Worm (Caenorhabditis elegans) whole organism, L1 larva: Measurements from ENCODE around the gene del-9.

Source experiments
- aha-1 ChIP-seq: fragments of 150-350 bp; optimal IDR thresholded peaks from 2 replicates; lab custom pipeline; 2014; ENCODE audit warnings: missing biosample characterization, missing genetic modification characterization
- ama-1 ChIP-seq: fragments of 150-350 bp; optimal IDR thresholded peaks from 2 replicates; lab custom pipeline; 2014
- dpl-1 ChIP-seq, 3 experiments: fragments of 150-350 bp in 2 of 3; sonication (generic microtip) in 1 of 3; optimal IDR thresholded peaks; 2 replicates each; lab custom pipeline; 2014 to 2017; ENCODE audit warnings: missing biosample characterization in 3 of 3, missing genetic modification characterization in 3 of 3, missing genetic modification reagents in 3 of 3
- efl-3 ChIP-seq: fragments of 200-800 bp; sonication (Bioruptor generic); optimal IDR thresholded peaks from 2 replicates; lab custom pipeline; 2018; ENCODE audit warnings: mild to moderate bottlenecking, missing genetic modification characterization, missing compliant biosample characterization
- irx-1 ChIP-seq: sonication (generic microtip); optimal IDR thresholded peaks from 2 replicates; lab custom pipeline; 2016; ENCODE audit warnings: missing genetic modification characterization, missing compliant biosample characterization
- lin-39 ChIP-seq: fragments of 150-350 bp; optimal IDR thresholded peaks from 2 replicates; lab custom pipeline; 2014; ENCODE audit warnings: missing biosample characterization, missing genetic modification reagents, missing genetic modification characterization
- mep-1 ChIP-seq: fragments of 150-350 bp; optimal IDR thresholded peaks from 2 replicates; lab custom pipeline; 2014; ENCODE audit warnings: missing biosample characterization, missing genetic modification characterization
- nhr-11 ChIP-seq: fragments of 150-350 bp; optimal IDR thresholded peaks from 2 replicates; lab custom pipeline; 2014; ENCODE audit warnings: missing biosample characterization, missing genetic modification characterization
- nhr-237 ChIP-seq: fragments of 150-350 bp; optimal IDR thresholded peaks from 2 replicates; lab custom pipeline; 2014; ENCODE audit warnings: missing biosample characterization, missing genetic modification characterization
- nhr-77 ChIP-seq: fragments of 150-350 bp; optimal IDR thresholded peaks from 2 replicates; lab custom pipeline; 2014; ENCODE audit warnings: missing biosample characterization, missing genetic modification characterization
- snpc-4 ChIP-seq: fragments of 150-350 bp; optimal IDR thresholded peaks from 2 replicates; lab custom pipeline; 2014; ENCODE audit warnings: missing biosample characterization, missing genetic modification characterization
- swsn-7 ChIP-seq: sonication (generic microtip); optimal IDR thresholded peaks from 2 replicates; lab custom pipeline; 2016; ENCODE audit warnings: missing genetic modification characterization, missing compliant biosample characterization
- unc-86 ChIP-seq: sonication (generic microtip); optimal IDR thresholded peaks from 2 replicates; lab custom pipeline; 2016; ENCODE audit warnings: missing genetic modification characterization, missing compliant biosample characterization
- ztf-4 ChIP-seq: fragments of 150-350 bp; optimal IDR thresholded peaks from 2 replicates; lab custom pipeline; 2014; ENCODE audit warnings: missing biosample characterization, missing genetic modification characterization

ce11 chrX:3573482-3573881 is 43.6 kb downstream of the del-9 start, which contains the start of gene T27A10.5:
- no peak for TF ChIP-seq mep-1
- TF ChIP-seq ztf-4: no peak
- TF ChIP-seq aha-1 (tag; lab: Kevin White, UChicago): no peak
- TF ChIP-seq dpl-1 (GFP tag; optimal IDR thresholded peaks at IDR 0.05; lab: Kevin White, UChicago): no peak
- no peak for TF ChIP-seq nhr-237 (tag; lab: Kevin White, UChicago)
- no peak for TF ChIP-seq efl-3
- TF ChIP-seq lin-39 (tag; lab: Kevin White, UChicago): no peak
- TF ChIP-seq unc-86 (tag; lab: Kevin White, UChicago): no peak
- TF ChIP-seq irx-1 (tag; lab: Kevin White, UChicago): no peak
- no peak for TF ChIP-seq ama-1 (lab: Kevin White, UChicago)
- no peak for TF ChIP-seq snpc-4
- TF ChIP-seq nhr-11: no peak
- no peak for TF ChIP-seq swsn-7 (tag; lab: Kevin White, UChicago)
- TF ChIP-seq nhr-77: no peak
